Fruit fly (Drosophila melanogaster): ENCODE measurements around the gene JTBR.

JTBR gene

DNA sequence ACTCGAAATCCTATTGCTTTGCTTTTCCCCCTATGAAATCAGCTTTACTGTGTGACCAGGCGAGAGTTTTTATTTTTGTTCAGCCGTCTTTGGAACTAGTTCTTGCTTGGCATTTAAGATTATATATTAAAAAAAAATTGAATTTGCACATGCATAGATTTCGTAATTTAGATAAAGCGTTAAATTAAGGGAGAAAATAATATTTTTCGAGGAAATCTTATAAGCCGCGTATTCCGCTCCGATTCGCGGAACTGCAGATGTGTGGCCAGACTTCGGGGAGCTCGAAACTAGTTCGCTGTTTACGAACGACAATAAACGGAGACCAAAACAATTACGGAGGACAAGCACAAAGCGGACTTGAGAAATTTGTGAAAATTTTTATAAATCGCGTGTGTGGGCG, at the start of gene JTBR, which contains the start of gene CG42676:
Gene JTBR (minus strand): TSS at position 55 of the 400 bp plus-strand sequence.
Gene CG42676 (plus strand): TSS at position 306 of the 400 bp plus-strand sequence.
- TF ChIP-seq CG17801 (GFP tag; optimal IDR thresholded peaks at IDR 0.05; ENCODE audit: partially characterized antibody), result peak; percentile 35

DNA sequence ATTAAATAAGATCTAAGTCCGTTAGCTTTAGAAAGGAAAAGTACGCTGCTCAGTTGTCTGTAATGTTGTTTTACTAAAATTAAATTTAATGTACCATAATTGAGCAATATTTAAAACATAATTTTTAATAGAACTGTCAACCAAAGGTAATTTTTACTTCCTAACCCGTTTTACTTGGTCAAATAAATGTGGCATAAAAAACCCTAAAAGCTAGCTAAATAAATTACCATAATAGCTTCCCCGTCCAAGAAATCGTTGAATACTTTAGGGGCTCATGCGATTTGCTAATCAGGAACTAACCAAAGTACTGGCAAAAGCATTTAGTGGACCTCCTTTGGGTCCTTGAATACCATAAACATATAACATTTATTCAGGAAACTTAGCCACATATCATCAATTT, 47.8 kb upstream of the JTBR start:
- no peak for TF ChIP-seq CG17801 (GFP tag; optimal IDR thresholded peaks at IDR 0.05; ENCODE audit: partially characterized antibody)

DNA sequence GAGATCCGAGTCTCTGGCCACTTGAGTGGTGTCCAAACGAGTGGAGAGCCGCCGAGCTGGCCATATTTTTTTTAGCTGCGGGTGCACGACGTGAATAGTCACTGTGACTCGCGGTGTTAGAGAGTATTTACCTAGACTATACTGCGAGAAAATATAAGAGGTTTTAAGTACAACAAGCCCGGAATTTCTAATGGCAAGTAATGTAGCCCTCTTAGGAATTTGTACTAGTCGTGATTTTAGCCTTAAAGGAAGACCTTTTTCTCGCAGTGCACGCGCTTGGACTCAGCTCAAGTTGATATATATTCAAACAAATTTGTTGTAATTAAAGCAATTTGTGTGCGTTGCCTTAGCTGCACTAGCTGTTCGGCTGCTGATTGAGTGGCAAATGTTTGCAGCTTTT, 41.9 kb upstream of the JTBR start:
- no peak for TF ChIP-seq CG17801 (GFP tag; optimal IDR thresholded peaks at IDR 0.05; ENCODE audit: partially characterized antibody)

DNA sequence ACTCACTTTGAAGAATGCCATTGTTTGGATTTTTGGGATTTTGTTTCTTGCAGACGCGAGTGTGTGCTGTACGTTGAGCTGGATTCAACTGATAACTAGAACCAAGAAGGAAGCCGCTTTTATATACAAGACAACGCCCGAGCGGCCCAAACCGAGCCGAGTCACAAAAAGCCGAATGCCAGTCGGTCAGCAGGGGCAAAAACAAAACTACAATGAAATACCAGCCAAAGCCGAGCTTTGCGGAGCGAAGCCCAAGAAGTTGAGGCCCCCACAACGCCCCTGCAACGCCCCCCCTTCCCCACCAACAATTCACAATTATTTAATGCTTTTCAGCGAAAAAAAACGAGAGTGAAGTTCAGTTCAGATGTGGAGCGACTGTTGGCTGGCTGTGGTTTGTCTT, 39.3 kb upstream of the JTBR start, which contains the start of gene Cpr62Bc:
Gene Cpr62Bc (minus strand): TSS at position 101 of the 400 bp plus-strand sequence.
- TF ChIP-seq CG17801 (GFP tag; optimal IDR thresholded peaks at IDR 0.05; ENCODE audit: partially characterized antibody), result no peak

DNA sequence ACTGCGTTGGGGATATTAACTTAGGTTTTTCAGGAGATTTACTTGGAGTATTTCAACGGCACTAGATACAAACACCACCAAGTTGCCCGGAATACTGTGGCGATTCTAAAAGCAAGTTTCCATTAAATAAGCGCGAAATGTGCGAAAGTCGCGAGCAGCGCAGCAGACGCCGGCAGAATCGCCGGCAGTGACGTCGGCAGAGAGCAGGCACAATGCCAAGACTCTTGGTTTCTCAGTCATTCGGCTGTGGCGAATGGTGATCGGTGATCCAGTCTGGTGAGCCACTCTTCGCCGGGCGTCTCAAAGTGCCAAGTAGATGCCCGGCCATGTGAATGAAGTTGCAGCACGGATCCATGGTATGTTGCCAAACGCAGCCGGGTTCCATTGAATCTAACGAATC, 32.4 kb upstream of the JTBR start, which contains the start of gene Cpr62Bb:
Gene Cpr62Bb (minus strand): TSS at position 101 of the 400 bp plus-strand sequence.
- TF ChIP-seq CG17801 (GFP tag; optimal IDR thresholded peaks at IDR 0.05; ENCODE audit: partially characterized antibody), result no peak

DNA sequence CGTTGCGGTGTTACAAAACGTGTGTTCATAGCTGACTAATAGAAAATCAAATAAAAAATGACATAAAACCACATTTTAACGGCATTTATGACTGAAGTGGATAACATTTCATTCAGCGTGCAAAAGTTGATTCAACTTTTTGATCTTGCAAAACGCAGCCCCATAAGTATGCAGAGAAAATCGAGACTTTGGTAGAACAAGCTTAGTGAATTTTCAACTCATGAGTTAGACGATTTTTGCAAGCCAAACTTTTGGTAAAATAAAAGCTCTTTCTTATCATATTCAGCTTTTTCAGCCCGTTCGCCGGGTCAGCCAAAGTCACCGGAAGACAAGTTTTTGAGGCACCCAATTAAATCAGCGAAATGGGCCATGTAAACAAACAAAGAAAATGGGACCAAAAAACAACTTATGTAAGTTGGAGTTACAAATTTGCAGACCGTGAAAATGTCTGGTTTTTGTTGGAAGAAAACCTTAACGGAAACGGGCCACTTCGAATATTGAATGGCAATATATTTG, 29.2 kb upstream of the JTBR start, which contains the start of gene Cpr62Ba:
Gene Cpr62Ba (minus strand): TSS at position 31 of the 516 bp plus-strand sequence.
- TF ChIP-seq CG17801 (GFP tag; optimal IDR thresholded peaks at IDR 0.05; ENCODE audit: partially characterized antibody), result no peak

DNA sequence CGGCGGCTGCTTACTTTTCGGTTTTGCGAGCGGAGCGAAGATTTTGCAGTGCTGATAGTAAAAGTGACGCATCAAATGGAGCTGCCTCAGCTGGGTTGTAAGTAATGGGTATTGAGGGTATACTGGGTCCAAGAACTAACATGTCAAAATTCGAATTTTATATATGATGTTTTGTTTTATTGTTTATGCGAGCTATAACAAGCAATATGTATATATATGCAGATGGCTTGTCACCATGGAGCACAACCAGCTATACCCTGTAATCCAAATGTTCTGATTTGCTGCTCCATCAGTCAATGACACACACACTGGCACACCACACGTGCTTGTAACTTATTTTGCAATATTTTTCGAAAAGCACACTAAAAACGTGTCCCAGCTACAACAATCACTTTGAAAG, 26.9 kb upstream of the JTBR start:
- no peak for TF ChIP-seq CG17801 (GFP tag; optimal IDR thresholded peaks at IDR 0.05; ENCODE audit: partially characterized antibody)

DNA sequence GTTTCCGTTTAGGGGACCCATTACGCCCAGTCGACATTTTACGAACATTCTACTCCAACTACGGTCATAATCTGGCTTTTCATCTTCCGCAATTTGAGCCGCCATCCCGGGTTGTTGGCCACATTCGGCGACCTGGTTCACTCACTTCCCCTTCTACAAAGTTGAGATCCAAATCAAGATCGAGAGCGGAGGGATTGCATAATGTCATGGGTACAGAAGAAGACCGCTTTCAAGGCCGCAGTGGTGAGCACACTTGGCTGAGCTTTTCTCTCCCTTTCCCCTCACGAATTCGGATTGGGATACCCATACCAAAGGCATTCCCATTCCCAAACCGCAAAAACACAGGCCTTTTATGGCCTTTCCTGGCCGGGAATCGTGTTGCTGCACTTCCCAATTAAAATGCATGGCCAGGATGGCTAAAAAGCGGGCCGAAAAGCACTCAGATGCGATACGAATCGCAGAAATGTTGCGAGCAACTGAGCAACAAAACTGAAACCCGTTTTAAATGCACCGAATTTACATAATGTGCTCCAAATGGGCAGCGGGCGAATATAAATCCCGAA, 25.2 kb upstream of the JTBR start:
- TF ChIP-seq CG17801 (GFP tag; optimal IDR thresholded peaks at IDR 0.05; ENCODE audit: partially characterized antibody), result no peak

DNA sequence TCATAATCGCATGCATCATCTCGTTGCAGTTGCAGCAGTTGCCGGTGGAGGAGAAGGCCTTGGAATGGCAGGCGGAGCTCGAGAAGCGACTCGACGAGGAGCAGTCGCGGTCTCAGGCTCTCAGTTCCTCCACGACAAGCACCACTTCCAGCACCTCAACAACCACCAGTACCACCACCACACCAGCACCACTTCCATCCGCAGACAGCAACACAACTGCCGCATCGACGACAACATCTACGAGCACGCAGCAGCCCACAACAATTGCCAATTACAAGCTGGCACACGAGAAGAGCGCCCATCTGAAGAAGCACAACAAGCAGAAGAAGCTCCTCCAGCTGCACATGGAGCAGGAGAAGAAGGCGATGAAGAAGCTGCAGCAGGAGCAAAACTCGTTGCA, 19.7 kb upstream of the JTBR start:
- no peak for TF ChIP-seq CG17801 (GFP tag; optimal IDR thresholded peaks at IDR 0.05; ENCODE audit: partially characterized antibody)

DNA sequence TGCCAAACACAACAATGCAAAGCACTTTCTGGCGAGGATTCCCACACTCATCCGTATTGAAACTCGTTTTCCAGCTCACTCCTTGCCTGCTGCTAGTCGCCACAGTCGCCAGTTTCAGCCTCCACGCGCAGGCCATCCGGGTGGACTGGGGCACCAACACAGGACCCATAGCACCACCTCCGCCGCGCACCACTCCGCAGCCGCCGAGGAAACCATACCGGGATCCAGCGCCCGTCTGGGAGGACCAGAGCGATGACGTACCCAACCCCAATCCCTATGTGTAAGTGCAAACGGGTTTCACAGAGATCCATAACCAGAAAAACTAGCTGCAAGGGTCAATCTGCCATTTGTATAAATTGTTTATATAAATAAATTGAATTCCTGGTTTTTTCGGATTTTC, 18.5 kb upstream of the JTBR start:
- no peak for TF ChIP-seq CG17801 (GFP tag; optimal IDR thresholded peaks at IDR 0.05; ENCODE audit: partially characterized antibody)

DNA sequence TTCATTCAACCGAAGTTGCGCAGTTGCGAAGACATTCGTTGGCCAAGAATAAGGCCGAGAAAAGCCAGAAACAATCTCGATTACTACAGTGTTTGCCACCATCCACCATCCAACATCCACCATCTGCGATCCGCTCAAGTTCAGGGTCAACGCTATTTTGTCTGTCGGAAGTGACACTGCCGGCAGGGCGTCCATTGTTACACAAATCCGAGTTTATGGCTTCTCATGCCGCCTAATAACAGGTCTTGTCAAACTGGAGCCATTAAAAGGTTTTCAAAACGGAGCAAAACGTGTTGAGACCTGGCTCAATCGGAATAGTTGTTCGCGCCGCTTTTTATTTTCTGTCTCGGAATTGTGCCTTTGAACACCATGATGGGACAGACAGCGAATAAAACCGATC, 16.2 kb upstream of the JTBR start:
- no peak for TF ChIP-seq CG17801 (GFP tag; optimal IDR thresholded peaks at IDR 0.05; ENCODE audit: partially characterized antibody)

DNA sequence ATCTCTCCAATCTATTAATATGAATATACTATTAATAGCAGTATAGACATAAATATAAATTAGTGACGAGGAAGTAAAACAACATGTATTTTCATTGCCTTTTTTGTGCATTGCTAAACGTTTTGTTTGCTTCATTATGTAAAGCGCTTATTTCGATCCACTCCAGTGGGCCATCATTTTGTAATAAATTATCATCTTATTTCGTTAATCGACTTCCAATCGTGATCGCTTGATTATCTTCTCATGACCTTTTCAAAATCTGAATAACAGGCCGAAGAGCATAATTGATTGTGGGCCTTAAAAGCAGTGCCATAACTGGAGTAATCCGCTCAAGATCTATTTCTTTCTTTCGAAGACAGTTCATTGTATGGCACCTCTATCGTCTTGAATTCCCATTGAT, 14.7 kb upstream of the JTBR start:
- TF ChIP-seq CG17801 (GFP tag; optimal IDR thresholded peaks at IDR 0.05; ENCODE audit: partially characterized antibody), result no peak

DNA sequence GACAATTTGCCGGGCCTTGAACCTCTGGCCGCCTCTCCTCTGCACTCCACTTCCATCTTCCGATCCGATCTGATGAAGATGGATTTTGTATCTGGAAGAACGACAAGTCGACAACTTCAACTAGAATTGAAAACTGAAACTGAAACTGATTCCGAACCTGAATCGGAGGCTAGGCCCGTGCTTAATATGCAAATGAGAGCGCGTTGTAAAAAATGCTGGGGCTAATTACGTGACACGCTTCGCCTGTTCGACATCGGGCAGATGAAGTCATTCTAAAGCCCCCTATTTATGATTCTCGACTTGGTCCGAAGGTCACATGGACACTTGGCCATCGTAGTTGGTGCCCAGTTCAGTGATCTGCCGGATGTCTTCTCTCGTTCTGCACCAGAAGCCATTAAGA, 14.0 kb upstream of the JTBR start:
- no peak for TF ChIP-seq CG17801 (GFP tag; optimal IDR thresholded peaks at IDR 0.05; ENCODE audit: partially characterized antibody)

DNA sequence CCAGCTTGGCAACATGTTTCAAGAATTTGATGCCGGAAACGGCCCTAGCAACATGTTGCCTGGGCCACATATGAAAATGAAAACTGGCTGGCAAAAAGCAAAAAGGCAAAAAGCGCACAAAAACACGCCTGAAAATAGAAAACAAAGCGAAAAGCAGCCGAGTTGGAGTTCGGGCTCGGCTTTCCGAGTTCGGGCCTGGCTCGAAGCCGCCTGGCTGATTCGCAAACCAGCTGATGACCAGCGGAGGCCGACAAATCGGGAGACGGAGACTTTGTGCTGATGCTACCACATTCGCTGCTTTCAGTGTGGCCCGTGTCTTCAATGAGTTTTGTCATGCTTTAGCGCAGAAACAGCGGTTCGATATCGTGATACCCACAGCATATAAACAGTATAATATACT, 7.6 kb upstream of the JTBR start, which contains the start of gene GV1:
Gene GV1 (plus strand): TSS at position 301 of the 400 bp plus-strand sequence.
- TF ChIP-seq CG17801 (GFP tag; optimal IDR thresholded peaks at IDR 0.05; ENCODE audit: partially characterized antibody), result no peak

DNA sequence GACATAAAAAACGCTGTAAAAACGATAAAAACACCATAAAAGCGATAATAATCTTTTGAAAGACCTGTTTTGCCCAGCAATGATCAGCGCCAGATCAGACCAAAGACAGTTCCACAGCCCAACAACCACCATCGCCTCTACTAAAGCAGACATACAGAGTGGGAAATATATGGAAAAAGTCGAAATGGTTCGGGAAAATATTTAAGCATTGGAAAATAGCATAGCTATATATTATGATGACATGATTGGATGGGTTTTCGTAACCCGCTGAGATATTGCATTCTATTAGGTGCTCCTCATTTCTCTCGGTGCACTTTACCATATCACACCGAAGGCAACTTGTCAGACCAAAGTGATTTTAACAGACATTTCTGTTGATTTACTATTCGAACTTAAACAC, 6.0 kb upstream of the JTBR start:
- TF ChIP-seq CG17801 (GFP tag; optimal IDR thresholded peaks at IDR 0.05; ENCODE audit: partially characterized antibody), result no peak

DNA sequence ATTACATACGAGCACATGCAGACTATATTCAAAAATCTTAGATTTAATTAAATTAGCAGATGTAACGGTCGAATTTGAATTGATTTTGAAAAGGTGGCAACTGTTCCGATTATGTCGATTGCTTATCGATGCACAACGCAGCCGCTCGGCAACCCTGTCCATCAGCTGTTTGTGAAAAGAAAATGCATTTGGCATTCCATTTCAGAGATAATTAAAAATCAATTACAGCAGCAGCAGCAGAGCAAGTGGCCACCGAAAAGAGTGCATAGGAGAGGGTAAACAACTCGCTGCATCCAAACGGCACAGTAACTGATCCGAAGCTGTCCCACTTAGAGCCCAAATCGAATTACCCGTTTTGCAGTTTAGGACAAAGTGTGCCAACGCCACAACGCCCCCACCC, 4.0 kb downstream of the JTBR start, which contains the start of gene Patj:
Gene Patj (plus strand): TSS at position 155 of the 400 bp plus-strand sequence.
- no peak for TF ChIP-seq CG17801 (GFP tag; optimal IDR thresholded peaks at IDR 0.05; ENCODE audit: partially characterized antibody)

DNA sequence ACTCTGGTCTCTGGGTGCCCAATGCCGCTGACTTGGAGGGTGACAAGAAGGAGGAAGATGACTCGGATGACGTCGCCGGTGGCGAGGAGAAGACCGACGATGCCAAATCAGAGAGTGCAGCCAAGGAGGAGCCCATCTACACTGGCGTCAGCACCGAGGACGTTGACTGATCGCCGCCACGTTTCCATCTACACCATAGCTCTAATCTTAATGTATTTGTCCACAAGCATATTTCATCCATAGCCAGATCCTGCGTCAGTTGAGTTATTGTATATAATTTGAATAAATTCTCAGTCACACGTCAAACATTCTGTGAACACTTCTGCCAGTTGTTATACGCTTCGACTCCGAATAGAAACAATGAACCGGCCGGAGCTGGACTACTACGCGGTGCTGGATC, 5.7 kb downstream of the JTBR start, which contains the start of gene CG12020:
Gene CG12020 (plus strand): TSS at position 301 of the 400 bp plus-strand sequence.
- no peak for TF ChIP-seq CG17801 (GFP tag; optimal IDR thresholded peaks at IDR 0.05; ENCODE audit: partially characterized antibody)

Measured in ovary, adult (tissue).